Fruit fly (Drosophila melanogaster): ENCODE data around the gene Tbc1d15-17.

Tbc1d15-17 gene

dm6 chr2L:252174-252573 lies 45.2 kb downstream of the Tbc1d15-17 start, which contains the start of gene Rpp30 (continued):
- TF ChIP-seq CG4617 (GFP tag; optimal IDR thresholded peaks at IDR 0.05; ENCODE audit: borderline replicate concordance) (peak; percentile 40), CG33213 (GFP tag; optimal IDR thresholded peaks at IDR 0.05) (peak; percentile 10), trem (tag; optimal IDR thresholded peaks at IDR 0.05) (peak; percentile 10), CG34422 (GFP tag; IDR thresholded peaks at IDR 0.05) (peak; percentile 53; the same call in 1 of the 3 replicates), gro (GFP tag; optimal IDR thresholded peaks at IDR 0.05) (peak; percentile 43), NC2α (GFP tag; optimal IDR thresholded peaks at IDR 0.05) (no peak), CG2116 (GFP tag; optimal IDR thresholded peaks at IDR 0.05) (peak; percentile 18), NC2β (GFP tag; optimal IDR thresholded peaks at IDR 0.05) (no peak), YL-1 (GFP tag; optimal IDR thresholded peaks at IDR 0.05) (peak; percentile 80), Med (GFP tag) (peak; percentile 61), Myb (GFP tag; optimal IDR thresholded peaks at IDR 0.05) (peak; percentile 69), CG3847 (GFP tag; IDR thresholded peaks at IDR 0.05) (peak; percentile 65), CG15696 (tag; optimal IDR thresholded peaks at IDR 0.05) (no peak), phol (tag; optimal IDR thresholded peaks at IDR 0.05) (peak; percentile 38), Dp (GFP tag; optimal IDR thresholded peaks at IDR 0.05) (peak; percentile 59), stwl (tag; optimal IDR thresholded peaks at IDR 0.05) (peak; percentile 87), CG13287 (GFP tag; IDR thresholded peaks at IDR 0.05; ENCODE audit: partially characterized antibody) (peak; percentile 63), Max (GFP tag; optimal IDR thresholded peaks at IDR 0.05) (peak; percentile 60), CG13296 (GFP tag; optimal IDR thresholded peaks at IDR 0.05) (no peak), CG1832 (GFP tag; optimal IDR thresholded peaks at IDR 0.05) (no peak), E2f2 (GFP tag; IDR thresholded peaks at IDR 0.05) (peak; percentile 69), wek (GFP tag; optimal IDR thresholded peaks at IDR 0.05) (no peak), Camta (GFP tag; optimal IDR thresholded peaks at IDR 0.05) (no peak), row (GFP tag; IDR thresholded peaks at IDR 0.05) (peak; percentile 20; the same call in 1 of the 3 replicates), Scr (GFP tag; IDR thresholded peaks at IDR 0.05; ENCODE audit: partially characterized antibody) (peak; percentile 22; the same call in 1 of the 2 replicates), lola (GFP tag; optimal IDR thresholded peaks at IDR 0.05) (no peak), Blimp-1 (GFP tag; optimal IDR thresholded peaks at IDR 0.05) (no peak), scrt (GFP tag; optimal IDR thresholded peaks at IDR 0.05) (peak; percentile 95), CG17359 (tag; optimal IDR thresholded peaks at IDR 0.05) (peak; percentile 57), gfzf (GFP tag; optimal IDR thresholded peaks at IDR 0.05) (peak; percentile 92), crc (GFP tag; optimal IDR thresholded peaks at IDR 0.05) (no peak), CG9797 (GFP tag; optimal IDR thresholded peaks at IDR 0.05) (peak; percentile 79), CG15601 (tag; optimal IDR thresholded peaks at IDR 0.05) (peak; percentile 53), CG9817 (tag; optimal IDR thresholded peaks at IDR 0.05) (no peak), CG11504 (tag; optimal IDR thresholded peaks at IDR 0.05) (peak; percentile 22), br (optimal IDR thresholded peaks at IDR 0.05) (no peak), dm (GFP tag; optimal IDR thresholded peaks at IDR 0.05) (peak; percentile 89), prd (optimal IDR thresholded peaks at IDR 0.05) (no peak), prd (GFP tag; IDR thresholded peaks at IDR 0.05) (no peak), CG14710 (tag; optimal IDR thresholded peaks at IDR 0.05) (peak; percentile 28), Ets97D (GFP tag; optimal IDR thresholded peaks at IDR 0.05) (peak; percentile 67), Bgb (GFP tag; IDR thresholded peaks at IDR 0.05; ENCODE audit: partially characterized antibody) (peak; percentile 34; the same call in 1 of the 2 replicates), D19B (GFP tag; optimal IDR thresholded peaks at IDR 0.05) (no peak), ato (GFP tag; IDR thresholded peaks at IDR 0.05; ENCODE audit: partially characterized antibody) (0 out of 2 replicates have a peak, but pooled peaks have one; percentile 20), CG32772 (GFP tag; IDR thresholded peaks at IDR 0.05) (peak; percentile 42; the same call in 1 of the 2 replicates), CG15514 (GFP tag; optimal IDR thresholded peaks at IDR 0.05) (peak; percentile 36), Sin3A (optimal IDR thresholded peaks at IDR 0.05) (peak; percentile 43), Pdp1 (GFP tag; optimal IDR thresholded peaks at IDR 0.05) (peak in 1 of 2 experiments; percentile 9), HLH4C (GFP tag; IDR thresholded peaks at IDR 0.05; ENCODE audit: partially characterized antibody) (0 out of 3 replicates have a peak, but pooled peaks have one; percentile 28), CG12219 (GFP tag; optimal IDR thresholded peaks at IDR 0.05) (no peak)
